Worm (Caenorhabditis elegans): ENCODE results near the gene hlh-29.

hlh-29 gene

ce11 chrX:17545498-17545897 lies 2.9 kb downstream of the hlh-29 start (continued):
- TF ChIP-seq atf-7 (tag; optimal IDR thresholded peaks at IDR 0.05) (no peak), snpc-4 (GFP tag; optimal IDR thresholded peaks at IDR 0.05) (no peak), snpc-4 (tag; optimal IDR thresholded peaks at IDR 0.05) (peak in 2 of 4 experiments; percentile 15 to 18), sptf-2 (GFP tag; optimal IDR thresholded peaks at IDR 0.05) (no peak), rec-8 (tag; optimal IDR thresholded peaks at IDR 0.05) (no peak), Y79H2A.3 (GFP tag; conservative IDR thresholded peaks at IDR 0.05) (no peak), aptf-3 (GFP tag; IDR thresholded peaks at IDR 0.05) (no peak), bed-1 (GFP tag; IDR thresholded peaks at IDR 0.05) (no peak), gei-17 (GFP tag; optimal IDR thresholded peaks at IDR 0.05) (peak; percentile 84), nfyb-1 (GFP tag; IDR thresholded peaks at IDR 0.05) (0 out of 2 replicates have a peak, but pooled peaks have one; percentile 27), Y56A3A.18 (GFP tag; IDR thresholded peaks at IDR 0.05) (peak; percentile 87)

ce11 chrX:17544349-17544936 lies 4.0 kb downstream of the hlh-29 start:
- no peak for TF ChIP-seq efl-1 (GFP tag; optimal IDR thresholded peaks at IDR 0.05)
- no peak for TF ChIP-seq mel-28 (tag; optimal IDR thresholded peaks at IDR 0.05; ENCODE audit: borderline replicate concordance)
- TF ChIP-seq hsf-1 (GFP tag; IDR thresholded peaks at IDR 0.05) = no peak
- TF ChIP-seq athp-1 (tag; optimal IDR thresholded peaks at IDR 0.05) = no peak
- no peak for TF ChIP-seq zfh-2 (GFP tag; conservative IDR thresholded peaks at IDR 0.05)
- TF ChIP-seq cebp-2 (GFP tag; IDR thresholded peaks at IDR 0.05) = peak; percentile 93; the same call in 1 of the 2 replicates
- TF ChIP-seq tlf-1 (GFP tag; optimal IDR thresholded peaks at IDR 0.05) = peak; percentile 87
- no peak for TF ChIP-seq Y79H2A.3 (GFP tag; conservative IDR thresholded peaks at IDR 0.05)
- peak in 1 of 3 experiments; percentile 66 for TF ChIP-seq lin-35 (GFP tag; optimal IDR thresholded peaks at IDR 0.05)
- no peak for TF ChIP-seq nhr-27 (tag; optimal IDR thresholded peaks at IDR 0.05)
- TF ChIP-seq madf-3 (GFP tag; IDR thresholded peaks at IDR 0.05) = 0 out of 2 replicates have a peak, but pooled peaks have one; percentile 56
- no peak for TF ChIP-seq F55B11.4 (tag; optimal IDR thresholded peaks at IDR 0.05; ENCODE audit: borderline replicate concordance, insufficient read depth)
- TF ChIP-seq unc-62 (GFP tag; optimal IDR thresholded peaks at IDR 0.05) = no peak
- TF ChIP-seq chd-7 (tag; optimal IDR thresholded peaks at IDR 0.05) = peak; percentile 52
- TF ChIP-seq hrde-1 (tag; optimal IDR thresholded peaks at IDR 0.05; ENCODE audit: borderline replicate concordance) = no peak
- TF ChIP-seq F23B12.7 (tag; optimal IDR thresholded peaks at IDR 0.05; ENCODE audit: insufficient read depth) = no peak
- no peak for TF ChIP-seq sptf-2 (GFP tag; optimal IDR thresholded peaks at IDR 0.05)
- peak; percentile 95 for TF ChIP-seq gei-17 (GFP tag; optimal IDR thresholded peaks at IDR 0.05)
- no peak for TF ChIP-seq pha-4 (tag; optimal IDR thresholded peaks at IDR 0.05)
- TF ChIP-seq hlh-12 (tag; optimal IDR thresholded peaks at IDR 0.05) = no peak
- TF ChIP-seq rpc-1 (optimal IDR thresholded peaks at IDR 0.05) = no peak
- no peak for TF ChIP-seq rpc-1 (tag; optimal IDR thresholded peaks at IDR 0.05)
- peak; percentile 76 for TF ChIP-seq atf-7 (tag; optimal IDR thresholded peaks at IDR 0.05)
- no peak for TF ChIP-seq snpc-4 (GFP tag; optimal IDR thresholded peaks at IDR 0.05)
- peak in 2 of 4 experiments; percentile 63 to 76 for TF ChIP-seq snpc-4 (tag; optimal IDR thresholded peaks at IDR 0.05)
- TF ChIP-seq C17E4.6 (GFP tag; IDR thresholded peaks at IDR 0.05) = peak; percentile 49; the same call in 1 of the 2 replicates
- TF ChIP-seq hmg-1.2 (GFP tag; IDR thresholded peaks at IDR 0.05) = peak; percentile 81
- no peak for TF ChIP-seq attf-6 (GFP tag; IDR thresholded peaks at IDR 0.05)
- TF ChIP-seq nfyb-1 (GFP tag; IDR thresholded peaks at IDR 0.05) = peak; percentile 95
- TF ChIP-seq ceh-100 (GFP tag; IDR thresholded peaks at IDR 0.05) = peak; percentile 70
- TF ChIP-seq snpc-1.1 (tag; optimal IDR thresholded peaks at IDR 0.05; ENCODE audit: insufficient read depth) = no peak
- peak; percentile 93 for TF ChIP-seq ztf-26 (tag; optimal IDR thresholded peaks at IDR 0.05)
- peak; percentile 3 for TF ChIP-seq nhr-90 (tag; optimal IDR thresholded peaks at IDR 0.05)
- TF ChIP-seq mcd-1 (GFP tag; IDR thresholded peaks at IDR 0.05) = peak; percentile 87
- peak; percentile 85 for TF ChIP-seq ceh-27 (GFP tag; optimal IDR thresholded peaks at IDR 0.05)
- peak; percentile 99 for TF ChIP-seq lin-40 (tag; optimal IDR thresholded peaks at IDR 0.05)
- TF ChIP-seq cebp-1 (GFP tag; IDR thresholded peaks at IDR 0.05) = peak; percentile 60; the same call in 1 of the 2 replicates
- peak; percentile 84 for TF ChIP-seq cebp-1 (tag; optimal IDR thresholded peaks at IDR 0.05)
- TF ChIP-seq T26A5.8 (tag; optimal IDR thresholded peaks at IDR 0.05) = no peak
- peak; percentile 83; the same call in 1 of the 2 replicates for TF ChIP-seq egl-44 (GFP tag; IDR thresholded peaks at IDR 0.05)
- TF ChIP-seq Y53G8AR.9 (GFP tag; conservative IDR thresholded peaks at IDR 0.05) = peak; percentile 96

Data from whole organism, young adult.